Worm (Caenorhabditis elegans) whole organism, L2 larva: ENCODE measurements around the gene K02E7.1.
"Not testable (repeated sequence)": the region's sequence is repeated elsewhere in the genome, so short reads cannot be mapped to it uniquely, and the experiment has no call there.

ENCODE experiments used
- C34F6.9 ChIP-seq: fragments of 150-350 bp; optimal IDR thresholded peaks from 2 replicates; lab custom pipeline; 2014; ENCODE audit warnings: missing biosample characterization, missing genetic modification characterization
- F13H6.1 ChIP-seq: sonication (generic microtip); optimal IDR thresholded peaks from 2 replicates; lab custom pipeline; 2016; ENCODE audit warnings: missing genetic modification characterization, missing compliant biosample characterization
- R02D3.7 ChIP-seq: fragments of 150-350 bp; optimal IDR thresholded peaks from 2 replicates; lab custom pipeline; 2014; ENCODE audit warnings: missing biosample characterization, missing genetic modification characterization
- Y55F3AM.14 ChIP-seq: fragments of 200-800 bp; sonication (Bioruptor generic); optimal IDR thresholded peaks from 2 replicates; lab custom pipeline; 2018; ENCODE audit warnings: mild to moderate bottlenecking, missing genetic modification characterization, missing compliant biosample characterization
- ZK546.5 ChIP-seq: sonication (generic microtip); optimal IDR thresholded peaks from 2 replicates; lab custom pipeline; 2017; ENCODE audit warnings: missing biosample characterization, missing genetic modification characterization
- alr-1 ChIP-seq: fragments of 150-350 bp; optimal IDR thresholded peaks from 2 replicates; lab custom pipeline; 2014; ENCODE audit warnings: missing biosample characterization, missing genetic modification characterization
- ama-1 ChIP-seq: fragments of 150-350 bp; optimal IDR thresholded peaks from 2 replicates; lab custom pipeline; 2018; ENCODE audit warnings: inconsistent platforms
- ceh-16 ChIP-seq: fragments of 150-350 bp; optimal IDR thresholded peaks from 2 replicates; lab custom pipeline; 2014; ENCODE audit warnings: missing biosample characterization, missing genetic modification characterization
- ceh-82 ChIP-seq: fragments of 150-350 bp; optimal IDR thresholded peaks from 2 replicates; lab custom pipeline; 2014; ENCODE audit warnings: missing biosample characterization, missing genetic modification characterization
- crh-2 ChIP-seq: sonication (generic microtip); optimal IDR thresholded peaks from 2 replicates; lab custom pipeline; 2017; ENCODE audit warnings: missing biosample characterization, missing genetic modification characterization
- dmd-4 ChIP-seq: sonication (generic microtip); optimal IDR thresholded peaks from 2 replicates; lab custom pipeline; 2017; ENCODE audit warnings: missing biosample characterization, missing genetic modification characterization
- elt-3 ChIP-seq: sonication (generic microtip); optimal IDR thresholded peaks from 2 replicates; lab custom pipeline; 2017; ENCODE audit warnings: missing biosample characterization, missing genetic modification characterization
- fos-1 ChIP-seq: fragments of 150-350 bp; optimal IDR thresholded peaks from 2 replicates; lab custom pipeline; 2014; ENCODE audit warnings: missing biosample characterization, missing genetic modification characterization
- lin-13 ChIP-seq: fragments of 150-350 bp; optimal IDR thresholded peaks from 2 replicates; lab custom pipeline; 2014; ENCODE audit warnings: missing biosample characterization, missing genetic modification reagents, missing genetic modification characterization
- lin-39 ChIP-seq: fragments of 150-350 bp; optimal IDR thresholded peaks from 2 replicates; lab custom pipeline; 2014; ENCODE audit warnings: missing biosample characterization, missing genetic modification reagents, missing genetic modification characterization
- lsy-2 ChIP-seq, 2 experiments: fragments of 150-350 bp in 1 of 2; sonication (generic microtip) in 1 of 2; optimal IDR thresholded peaks; 2 replicates each; lab custom pipeline; 2014 to 2017; ENCODE audit warnings: missing biosample characterization in 2 of 2, missing genetic modification characterization in 2 of 2
- mdl-1 ChIP-seq, 2 experiments: fragments of 150-350 bp in 1 of 2; sonication (generic microtip) in 1 of 2; optimal IDR thresholded peaks; 2 replicates each; lab custom pipeline; 2017; ENCODE audit warnings: missing biosample characterization in 2 of 2, missing genetic modification characterization in 2 of 2
- nhr-11 ChIP-seq: fragments of 150-350 bp; optimal IDR thresholded peaks from 2 replicates; lab custom pipeline; 2014; ENCODE audit warnings: missing biosample characterization, missing genetic modification characterization
- nhr-21 ChIP-seq: fragments of 150-350 bp; optimal IDR thresholded peaks from 2 replicates; lab custom pipeline; 2014; ENCODE audit warnings: missing biosample characterization, missing genetic modification characterization
- nhr-237 ChIP-seq: fragments of 150-350 bp; optimal IDR thresholded peaks from 2 replicates; lab custom pipeline; 2014; ENCODE audit warnings: missing biosample characterization, missing genetic modification characterization
- nhr-25 ChIP-seq: fragments of 150-350 bp; sonication (generic microtip); optimal IDR thresholded peaks from 3 replicates; lab custom pipeline; 2014; ENCODE audit warnings: missing biosample characterization, missing genetic modification characterization
- nhr-6 ChIP-seq: fragments of 150-350 bp; optimal IDR thresholded peaks from 2 replicates; lab custom pipeline; 2014; ENCODE audit warnings: missing biosample characterization, missing genetic modification characterization
- nhr-77 ChIP-seq: fragments of 150-350 bp; optimal IDR thresholded peaks from 2 replicates; lab custom pipeline; 2014; ENCODE audit warnings: missing biosample characterization, missing genetic modification characterization
- sem-4 ChIP-seq: fragments of 150-350 bp; optimal IDR thresholded peaks from 2 replicates; lab custom pipeline; 2014; ENCODE audit warnings: missing biosample characterization, missing genetic modification reagents, missing genetic modification characterization
- skn-1 ChIP-seq: sonication (generic microtip); optimal IDR thresholded peaks from 2 replicates; lab custom pipeline; 2017; ENCODE audit warnings: missing biosample characterization, missing genetic modification characterization
- sma-3 ChIP-seq: sonication (generic microtip); optimal IDR thresholded peaks from 2 replicates; lab custom pipeline; 2016; ENCODE audit warnings: missing genetic modification reagents, missing genetic modification characterization, missing compliant biosample characterization
- sma-9 ChIP-seq, 2 experiments: fragments of 150-350 bp in 1 of 2; sonication (generic microtip) in 1 of 2; optimal IDR thresholded peaks; 2 replicates each; lab custom pipeline; 2014 to 2016; ENCODE audit warnings: missing genetic modification characterization in 2 of 2, mild to moderate bottlenecking in 1 of 2, missing biosample characterization in 1 of 2, missing compliant biosample characterization in 1 of 2, missing genetic modification reagents in 1 of 2, moderate library complexity in 1 of 2
- unc-55 ChIP-seq: fragments of 150-350 bp; sonication (generic microtip); optimal IDR thresholded peaks from 3 replicates; lab custom pipeline; 2014; ENCODE audit warnings: missing biosample characterization, missing genetic modification reagents, missing genetic modification characterization
- unc-62 ChIP-seq: fragments of 150-350 bp; optimal IDR thresholded peaks from 2 replicates; lab custom pipeline; 2014; ENCODE audit warnings: missing biosample characterization, missing genetic modification reagents, missing genetic modification characterization
- ztf-1 ChIP-seq: fragments of 200-800 bp; sonication (Bioruptor generic); conservative IDR thresholded peaks from 2 replicates; pipeline ENCODE4 v1.3.6; 2022; ENCODE audit warnings: missing genetic modification characterization, missing compliant biosample characterization
- ztf-4 ChIP-seq: fragments of 150-350 bp; optimal IDR thresholded peaks from 2 replicates; lab custom pipeline; 2014; ENCODE audit warnings: missing biosample characterization, missing genetic modification characterization

Gene K02E7.1

ce11 chrII:1054724-1055123 is 28.2 kb upstream of the K02E7.1 start, which contains the start of gene K02E7.7:
Gene K02E7.7 (plus strand): TSS chrII:1055024.
- not testable (repeated sequence) for TF ChIP-seq unc-62 (GFP tag; lab: Kevin White, UChicago); nhr-237 (tag; lab: Kevin White, UChicago); ceh-16 (tag; lab: Kevin White, UChicago)

- TF ChIP-seq sma-3 (GFP tag; lab: Kevin White, UChicago) (peak; percentile 14), ceh-82 (tag; lab: Kevin White, UChicago) (no peak), sma-9 (GFP tag; optimal IDR thresholded peaks at IDR 0.05; lab: Kevin White, UChicago) (peak; percentile 34), sma-9 (tag; optimal IDR thresholded peaks at IDR 0.05; lab: Kevin White, UChicago) (no peak), elt-3 (tag; lab: Kevin White, UChicago) (no peak), fos-1 (tag; lab: Kevin White, UChicago) (peak; percentile 77), F13H6.1 (tag; lab: Kevin White, UChicago) (peak; percentile 11)
- TF ChIP-seq, all 48 proteins: peak for 4
Observed at ce11 chrII:1056844-1057243, 26.1 kb upstream of the K02E7.1 start.

- TF ChIP-seq fos-1 (tag; lab: Kevin White, UChicago); nhr-21 (tag; lab: Kevin White, UChicago); nhr-77: not testable (repeated sequence)
Observed at ce11 chrII:1060702-1061101, 22.3 kb upstream of the K02E7.1 start, which contains the start of gene btb-10. Gene btb-10 (minus strand): TSS chrII:1060802.

- TF ChIP-seq fos-1 (tag; lab: Kevin White, UChicago) (peak; percentile 12), mdl-1 (tag; optimal IDR thresholded peaks at IDR 0.05; lab: Kevin White, UChicago) (no peak)
Observed at ce11 chrII:1063926-1064325, 19.0 kb upstream of the K02E7.1 start.

ce11 chrII:1066907-1067306 is 16.1 kb upstream of the K02E7.1 start, which contains the start of gene K02E7.10:
Gene K02E7.10 (minus strand): TSS chrII:1067007.
- TF ChIP-seq unc-55 (GFP tag; lab: Kevin White, UChicago), result no peak

- TF ChIP-seq ZK546.5 (tag; lab: Kevin White, UChicago), result no peak
- no peak for TF ChIP-seq sem-4 (tag; lab: Kevin White, UChicago)
- TF ChIP-seq Y55F3AM.14 (GFP tag; lab: Kevin White, UChicago), result no peak
- TF ChIP-seq ztf-4 (tag; lab: Kevin White, UChicago), result no peak
- no peak for TF ChIP-seq lsy-2 (tag; optimal IDR thresholded peaks at IDR 0.05; lab: Kevin White, UChicago)
- TF ChIP-seq lin-13, result no peak
- no peak for TF ChIP-seq skn-1 (tag; lab: Kevin White, UChicago)
- TF ChIP-seq lin-39, result no peak
- TF ChIP-seq alr-1 (tag; lab: Kevin White, UChicago), result no peak
- no peak for TF ChIP-seq ceh-82 (tag; lab: Kevin White, UChicago)
- TF ChIP-seq ama-1 (lab: Kevin White, UChicago), result no peak
- no peak for TF ChIP-seq ztf-1
- TF ChIP-seq C34F6.9 (tag; lab: Kevin White, UChicago), result no peak
- TF ChIP-seq dmd-4 (tag; lab: Kevin White, UChicago), result no peak
- TF ChIP-seq nhr-21 (tag; lab: Kevin White, UChicago), result no peak
- TF ChIP-seq elt-3 (tag; lab: Kevin White, UChicago), result no peak
- TF ChIP-seq nhr-6 (tag; lab: Kevin White, UChicago), result no peak
- TF ChIP-seq R02D3.7, result no peak
- no peak for TF ChIP-seq nhr-11 (tag; lab: Kevin White, UChicago)
- TF ChIP-seq, all 48 proteins: peak for 0
Observed at ce11 chrII:1070875-1071274, 12.1 kb upstream of the K02E7.1 start, which contains the start of gene K02E7.12. Gene K02E7.12 (plus strand): TSS chrII:1071175.

ce11 chrII:1071432-1071831 is 11.5 kb upstream of the K02E7.1 start:
- TF ChIP-seq crh-2, result no peak
- TF ChIP-seq nhr-25 (tag; lab: Kevin White, UChicago), result no peak
- TF ChIP-seq sma-3 (GFP tag; lab: Kevin White, UChicago), result no peak
